Worm (Caenorhabditis elegans) whole organism, late embryonic: ENCODE results near the gene F11C7.7.

Experiments used
- F13H6.1 ChIP-seq: sonication (generic microtip); optimal IDR thresholded peaks from 2 replicates; lab custom pipeline; 2016; ENCODE audit warnings: missing genetic modification characterization, missing compliant biosample characterization
- ceh-6 ChIP-seq: fragments of 200-800 bp; sonication (Bioruptor generic); optimal IDR thresholded peaks from 2 replicates; lab custom pipeline; 2018; ENCODE audit warnings: mild to moderate bottlenecking, missing genetic modification characterization, missing compliant biosample characterization
- nfya-1 ChIP-seq: sonication (generic microtip); optimal IDR thresholded peaks from 2 replicates; lab custom pipeline; 2017; ENCODE audit warnings: missing genetic modification characterization, mild to moderate bottlenecking, missing compliant biosample characterization, antibody characterized with exemption, moderate library complexity

DNA sequence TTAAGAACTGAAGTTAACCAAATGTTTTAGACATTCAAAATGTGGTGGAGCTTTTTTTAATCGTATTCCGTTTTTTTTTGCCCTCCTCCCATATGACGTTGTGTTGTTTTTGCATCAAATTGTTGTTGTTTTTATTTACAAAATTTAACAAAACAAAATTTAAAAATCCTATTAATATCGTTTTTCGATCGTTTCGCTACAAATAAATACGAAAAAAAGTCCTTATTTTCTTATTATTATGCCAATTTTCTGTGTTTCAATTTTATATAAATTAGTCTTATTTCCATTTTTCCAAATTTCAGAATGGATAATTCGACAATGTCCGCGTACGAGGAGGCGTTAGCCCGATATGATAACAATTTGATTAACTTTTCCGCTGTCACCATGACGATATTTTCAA, 38.9 kb upstream of the F11C7.7 start, which contains the start of gene npr-36:
- TF ChIP-seq F13H6.1 (tag; lab: Kevin White, UChicago): no peak
- TF ChIP-seq ceh-6 (GFP tag; lab: Kevin White, UChicago): no peak
- no peak for TF ChIP-seq nfya-1 (tag; lab: Kevin White, UChicago)
